Worm (Caenorhabditis elegans) whole organism, L4 larva: Measurements from ENCODE around the gene C13A2.12.

Experiments used
- F49E8.2 ChIP-seq: sonication (generic microtip); optimal IDR thresholded peaks from 2 replicates; lab custom pipeline; 2016; ENCODE audit warnings: missing compliant biosample characterization, mild to moderate bottlenecking, missing genetic modification characterization, borderline replicate concordance
- ZK337.2 ChIP-seq: fragments of 200-800 bp; sonication (Bioruptor generic); IDR thresholded peaks from 2 replicates; pipeline ENCODE4 v1.3.6; 2022; ENCODE audit warnings: missing genetic modification reagents, missing genetic modification characterization, missing compliant biosample characterization
- nhr-25 ChIP-seq: sonication (generic microtip); optimal IDR thresholded peaks from 2 replicates; lab custom pipeline; 2017; ENCODE audit warnings: missing genetic modification characterization, mild to moderate bottlenecking, missing compliant biosample characterization, antibody characterized with exemption, moderate library complexity, borderline replicate concordance; ENCODE audit not compliant: insufficient read depth
- nhr-28 ChIP-seq: fragments of 150-350 bp; optimal IDR thresholded peaks from 2 replicates; lab custom pipeline; 2014; ENCODE audit warnings: missing biosample characterization, missing genetic modification characterization
- nhr-6 ChIP-seq: fragments of 150-350 bp; optimal IDR thresholded peaks from 2 replicates; lab custom pipeline; 2014; ENCODE audit warnings: missing biosample characterization, missing genetic modification characterization
- spr-1 ChIP-seq: sonication (generic microtip); optimal IDR thresholded peaks from 2 replicates; lab custom pipeline; 2016; ENCODE audit warnings: mild to moderate bottlenecking, missing genetic modification characterization, missing compliant biosample characterization
- ztf-11 ChIP-seq: fragments of 150-350 bp; optimal IDR thresholded peaks from 2 replicates; lab custom pipeline; 2014; ENCODE audit warnings: missing biosample characterization, missing genetic modification characterization

- TF ChIP-seq ZK337.2 = no peak
- TF ChIP-seq nhr-28 (tag; lab: Kevin White, UChicago) = no peak
- no peak for TF ChIP-seq ztf-11 (tag; lab: Kevin White, UChicago)
- no peak for TF ChIP-seq nhr-25 (tag; lab: Kevin White, UChicago)
- no peak for TF ChIP-seq spr-1 (tag; lab: Kevin White, UChicago)
- TF ChIP-seq F49E8.2 (tag; lab: Kevin White, UChicago) = no peak
- TF ChIP-seq nhr-6 = no peak
Observed at ce11 chrV:7282037-7282436, 23.0 kb downstream of the C13A2.12 start, which contains the start of gene C13A2.3.
